Worm (Caenorhabditis elegans): ENCODE data around the gene C41G6.12.

C41G6.12 gene

DNA sequence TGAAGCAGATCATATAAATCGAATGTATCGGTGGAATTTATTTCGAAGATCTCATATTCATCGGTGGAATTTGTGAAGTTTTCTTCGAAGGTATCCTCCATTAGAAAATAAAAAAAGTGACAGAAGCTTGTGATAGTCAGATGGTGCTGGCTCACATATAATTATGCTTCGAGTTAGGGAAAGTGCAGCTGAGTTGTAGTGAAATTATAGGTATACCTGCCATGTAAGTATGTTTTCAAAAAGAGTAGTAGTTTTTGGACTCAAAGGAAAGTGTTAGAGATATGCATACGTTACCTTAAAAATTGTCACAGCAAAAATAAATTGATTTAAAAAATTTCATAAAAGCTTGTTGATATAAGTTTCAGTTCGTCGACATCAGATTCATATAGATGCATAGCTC lies 32.6 kb upstream of the C41G6.12 start, which contains the start of gene srw-11:
Gene srw-11 (minus strand): TSS at position 101 of the 400 bp plus-strand sequence.
- no peak for TF ChIP-seq ceh-34 (tag; optimal IDR thresholded peaks at IDR 0.05)

DNA sequence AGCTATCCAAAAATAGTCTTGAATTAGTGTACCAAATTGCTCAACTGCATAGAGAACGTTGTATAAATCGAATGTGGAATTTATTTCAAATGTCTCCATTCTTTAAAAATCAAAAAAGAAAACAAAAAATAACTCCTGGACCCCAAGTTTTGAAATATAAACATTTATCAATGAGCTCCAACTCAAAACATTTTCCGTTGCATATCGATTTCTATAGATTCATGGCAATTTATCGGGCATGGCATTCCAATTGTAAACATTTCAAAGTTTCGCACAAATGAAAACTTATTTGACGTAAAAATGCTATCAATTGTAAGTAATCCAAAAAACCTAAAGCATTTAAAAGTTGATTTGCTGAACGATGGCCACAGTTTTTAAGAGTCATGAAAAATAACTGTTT lies 31.0 kb upstream of the C41G6.12 start, which contains the start of gene srw-12:
Gene srw-12 (minus strand): TSS at position 101 of the 400 bp plus-strand sequence.
- TF ChIP-seq elt-2 (tag; optimal IDR thresholded peaks at IDR 0.05): no peak
- TF ChIP-seq F13H6.1 (tag; optimal IDR thresholded peaks at IDR 0.05): no peak
- no peak for TF ChIP-seq ceh-19 (GFP tag; optimal IDR thresholded peaks at IDR 0.05)

DNA sequence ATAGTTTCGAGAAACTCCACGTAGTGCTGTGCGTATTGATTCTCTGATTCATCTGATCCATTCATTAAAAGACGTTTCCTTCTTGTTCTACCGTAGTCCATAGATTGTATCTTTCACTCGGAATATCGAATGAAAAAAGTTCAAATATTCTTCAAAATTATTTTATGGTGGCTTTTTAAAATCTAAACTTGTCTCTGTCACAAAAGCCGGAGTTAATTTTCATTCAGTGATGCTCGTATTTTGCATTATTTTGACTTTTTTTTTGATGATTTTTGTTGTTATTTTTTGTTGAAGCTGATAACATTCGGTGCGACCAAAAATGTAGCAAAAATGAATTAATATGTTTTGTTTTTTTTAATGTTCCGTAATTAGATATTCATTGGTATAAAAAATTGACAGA lies 28.1 kb upstream of the C41G6.12 start, which contains the start of gene nhr-164:
Gene nhr-164 (minus strand): TSS at position 101 of the 400 bp plus-strand sequence.
- TF ChIP-seq fkh-6 (tag; optimal IDR thresholded peaks at IDR 0.05) (no peak), tbx-2 (tag; optimal IDR thresholded peaks at IDR 0.05) (no peak), npax-4 (tag; optimal IDR thresholded peaks at IDR 0.05) (no peak), pha-2 (tag; optimal IDR thresholded peaks at IDR 0.05) (no peak), lim-6 (tag; optimal IDR thresholded peaks at IDR 0.05) (no peak), unc-3 (GFP tag; conservative IDR thresholded peaks at IDR 0.05) (no peak), unc-3 (tag; optimal IDR thresholded peaks at IDR 0.05) (no peak), ceh-19 (GFP tag; optimal IDR thresholded peaks at IDR 0.05) (no peak), eyg-1 (tag; optimal IDR thresholded peaks at IDR 0.05) (no peak), C38D4.7 (GFP tag; optimal IDR thresholded peaks at IDR 0.05) (no peak)

DNA sequence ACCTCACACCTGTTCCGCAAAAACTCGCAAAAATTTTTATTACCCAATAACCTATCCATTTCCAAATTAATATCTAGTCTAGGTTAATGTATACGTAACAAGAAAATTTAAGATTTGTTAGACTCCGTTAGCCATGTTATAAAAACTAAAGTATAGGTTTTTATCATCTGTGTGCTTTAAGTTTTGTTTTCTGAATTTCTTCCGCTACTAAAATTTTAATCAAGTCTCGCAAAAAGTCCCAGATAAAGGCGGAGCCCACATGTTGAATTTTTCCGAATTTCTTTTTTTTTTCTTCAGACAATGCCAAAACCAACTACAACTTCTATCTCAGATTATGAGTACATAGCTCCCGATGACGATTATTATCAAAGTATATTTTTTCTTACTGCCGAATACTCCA lies 24.6 kb upstream of the C41G6.12 start, which contains the start of gene srw-13:
Gene srw-13 (plus strand): TSS at position 301 of the 400 bp plus-strand sequence.
- TF ChIP-seq dmd-4 (tag; optimal IDR thresholded peaks at IDR 0.05; ENCODE audit: borderline replicate concordance) (no peak), K09A11.1 (tag; optimal IDR thresholded peaks at IDR 0.05; ENCODE audit: insufficient read depth) (no peak), madf-2 (tag; optimal IDR thresholded peaks at IDR 0.05) (no peak), ceh-22 (tag; optimal IDR thresholded peaks at IDR 0.05) (no peak), K02D7.2 (tag; optimal IDR thresholded peaks at IDR 0.05) (no peak), pat-9 (tag; optimal IDR thresholded peaks at IDR 0.05) (no peak), T23F11.4 (GFP tag; optimal IDR thresholded peaks at IDR 0.05) (no peak), ceh-48 (tag; optimal IDR thresholded peaks at IDR 0.05) (no peak), ceh-19 (GFP tag; optimal IDR thresholded peaks at IDR 0.05) (no peak), elt-4 (tag; optimal IDR thresholded peaks at IDR 0.05) (no peak)

ce11 chrV:15230243-15230642 lies 22.7 kb upstream of the C41G6.12 start, which contains the start of gene srw-15:
TSS of gene srw-15 (plus strand) at chrV:15230543.
- TF ChIP-seq sdc-2 (tag; optimal IDR thresholded peaks at IDR 0.05) (no peak), fax-1 (tag; optimal IDR thresholded peaks at IDR 0.05) (no peak), ets-4 (tag; optimal IDR thresholded peaks at IDR 0.05) (no peak), hlh-15 (tag; optimal IDR thresholded peaks at IDR 0.05) (no peak), gmeb-2 (tag; optimal IDR thresholded peaks at IDR 0.05) (no peak), ceh-48 (tag; optimal IDR thresholded peaks at IDR 0.05) (no peak), unc-86 (tag; optimal IDR thresholded peaks at IDR 0.05) (no peak), pat-9 (tag; optimal IDR thresholded peaks at IDR 0.05) (no peak), unc-3 (GFP tag; conservative IDR thresholded peaks at IDR 0.05) (no peak), unc-3 (tag; optimal IDR thresholded peaks at IDR 0.05) (no peak), ceh-30 (tag; optimal IDR thresholded peaks at IDR 0.05) (no peak)

DNA sequence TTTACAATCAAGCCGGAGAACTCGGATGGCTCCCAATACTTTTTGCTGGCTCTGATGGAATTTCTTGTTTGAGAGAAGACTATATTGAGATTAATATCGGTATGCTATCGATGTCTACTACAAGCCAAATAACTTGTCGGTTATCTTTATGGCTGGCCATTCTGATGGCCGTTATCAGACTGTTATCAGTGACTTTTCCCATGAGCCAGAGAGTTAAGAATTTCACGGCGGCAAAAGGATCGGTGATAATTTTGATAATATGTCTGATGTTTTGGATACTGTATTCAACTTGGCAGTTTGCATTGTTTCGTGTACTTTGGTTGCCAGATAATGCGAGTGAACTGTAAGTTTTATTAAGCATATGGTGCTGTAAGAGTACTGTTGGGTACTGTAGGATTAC lies 18.6 kb upstream of the C41G6.12 start:
- TF ChIP-seq lin-11 (tag; optimal IDR thresholded peaks at IDR 0.05) (no peak), elt-2 (tag; optimal IDR thresholded peaks at IDR 0.05) (peak; percentile 95)

DNA sequence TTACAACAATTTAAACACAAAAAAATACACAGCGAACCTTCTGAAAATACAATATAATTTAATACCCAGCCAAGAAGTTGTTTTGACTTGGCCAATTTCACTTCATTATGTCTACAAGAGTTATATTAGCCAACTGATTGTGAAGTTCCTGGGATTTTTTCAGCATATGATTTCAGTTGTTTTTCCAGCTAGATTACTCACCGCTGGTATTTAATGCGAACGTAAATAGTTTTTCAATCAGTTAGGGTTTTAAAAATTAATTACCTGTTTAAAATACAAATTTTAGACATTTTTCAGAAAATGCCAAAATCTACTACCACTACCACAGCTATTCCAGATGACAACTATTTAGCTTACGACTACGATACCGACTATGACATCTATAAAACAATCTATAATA lies 18.1 kb upstream of the C41G6.12 start, which contains the start of gene srw-14:
Gene srw-14 (plus strand): TSS at position 301 of the 400 bp plus-strand sequence.
- TF ChIP-seq K02D7.2 (tag; optimal IDR thresholded peaks at IDR 0.05): no peak
- no peak for TF ChIP-seq ama-1 (optimal IDR thresholded peaks at IDR 0.05)
- TF ChIP-seq gmeb-2 (tag; optimal IDR thresholded peaks at IDR 0.05): no peak
- TF ChIP-seq ahr-1 (tag; optimal IDR thresholded peaks at IDR 0.05): no peak
- no peak for TF ChIP-seq pag-3 (tag; optimal IDR thresholded peaks at IDR 0.05; ENCODE audit: borderline replicate concordance)
- TF ChIP-seq pros-1 (tag; optimal IDR thresholded peaks at IDR 0.05): no peak
- TF ChIP-seq pat-9 (tag; optimal IDR thresholded peaks at IDR 0.05): no peak
- TF ChIP-seq ceh-30 (tag; optimal IDR thresholded peaks at IDR 0.05): no peak
- no peak for TF ChIP-seq pqm-1 (tag; optimal IDR thresholded peaks at IDR 0.05)
- no peak for TF ChIP-seq odd-2 (tag; optimal IDR thresholded peaks at IDR 0.05)
- TF ChIP-seq hlh-8 (tag; optimal IDR thresholded peaks at IDR 0.05): no peak
- no peak for TF ChIP-seq nhr-232 (tag; optimal IDR thresholded peaks at IDR 0.05)
- TF ChIP-seq pax-1 (tag; optimal IDR thresholded peaks at IDR 0.05): no peak
- no peak for TF ChIP-seq Y22D7AL.16 (tag; optimal IDR thresholded peaks at IDR 0.05)
- no peak for TF ChIP-seq unc-55 (GFP tag; optimal IDR thresholded peaks at IDR 0.05)
- TF ChIP-seq ceh-31 (tag; optimal IDR thresholded peaks at IDR 0.05): no peak
- TF ChIP-seq che-1 (tag; optimal IDR thresholded peaks at IDR 0.05): no peak

Data from whole organism, late embryonic.